Fruit fly (Drosophila melanogaster) whole organism, embryonic: Measurements from ENCODE around the gene ec.

Experiments used
- Adf1 ChIP-seq: fragments of 200-800 bp; sonication (Bioruptor generic); IDR thresholded peaks from 2 replicates; pipeline ENCODE4 v1.3.6; 2022; ENCODE audit warnings: missing biosample characterization, missing genetic modification characterization
- Atf6 ChIP-seq: fragments of 200-800 bp; sonication (Bioruptor generic); IDR thresholded peaks from 2 replicates; pipeline ENCODE4 v1.3.6; 2022; ENCODE audit warnings: missing biosample characterization, missing genetic modification characterization
- Awh ChIP-seq: fragments of 200-800 bp; sonication (Bioruptor generic); IDR thresholded peaks from 2 replicates; pipeline ENCODE4, ENCODE4 v1.3.6; 2022; ENCODE audit warnings: missing biosample characterization, missing genetic modification characterization
- CG10565 ChIP-seq: fragments of 200-800 bp; sonication (Bioruptor generic); optimal IDR thresholded peaks from 3 replicates; lab custom pipeline; 2016; ENCODE audit warnings: missing biosample characterization, mild to moderate bottlenecking, missing genetic modification characterization
- CG11504 ChIP-seq: fragments of 200-800 bp; sonication (Bioruptor generic); optimal IDR thresholded peaks from 3 replicates; lab custom pipeline; 2019; ENCODE audit warnings: missing biosample characterization, mild to moderate bottlenecking, missing genetic modification characterization, moderate library complexity
- CG12236 ChIP-seq: fragments of 200-800 bp; sonication (Bioruptor generic); optimal IDR thresholded peaks from 2 replicates; lab custom pipeline; 2016; ENCODE audit warnings: missing biosample characterization, missing genetic modification characterization
- CG12299 ChIP-seq: fragments of 200-800 bp; sonication (Bioruptor generic); optimal IDR thresholded peaks from 2 replicates; lab custom pipeline; 2018; ENCODE audit warnings: missing biosample characterization, mild to moderate bottlenecking, missing genetic modification characterization
- CG13894 ChIP-seq: fragments of 200-800 bp; sonication (Bioruptor generic); optimal IDR thresholded peaks from 3 replicates; lab custom pipeline; 2018; ENCODE audit warnings: missing biosample characterization, mild to moderate bottlenecking, missing genetic modification characterization, moderate library complexity
- CG17385 ChIP-seq: fragments of 200-800 bp; sonication (Bioruptor generic); optimal IDR thresholded peaks from 3 replicates; lab custom pipeline; 2018; ENCODE audit warnings: missing biosample characterization, mild to moderate bottlenecking, missing genetic modification characterization
- CG17568 ChIP-seq: fragments of 200-800 bp; sonication (Bioruptor generic); optimal IDR thresholded peaks from 2 replicates; lab custom pipeline; 2018; ENCODE audit warnings: missing biosample characterization, mild to moderate bottlenecking, missing genetic modification characterization, moderate library complexity
- CG1832 ChIP-seq: fragments of 200-800 bp; sonication (Bioruptor generic); optimal IDR thresholded peaks from 2 replicates; lab custom pipeline; 2017; ENCODE audit warnings: missing biosample characterization, mild to moderate bottlenecking, missing genetic modification characterization, inconsistent platforms
- CG18764 ChIP-seq: fragments of 200-800 bp; sonication (Bioruptor generic); optimal IDR thresholded peaks from 3 replicates; lab custom pipeline; 2016; ENCODE audit warnings: missing biosample characterization, missing genetic modification characterization
- CG3163 ChIP-seq: fragments of 200-800 bp; sonication (Bioruptor generic); optimal IDR thresholded peaks from 3 replicates; lab custom pipeline; 2016; ENCODE audit warnings: missing biosample characterization, missing genetic modification characterization
- CG3726 ChIP-seq: fragments of 200-800 bp; sonication (Bioruptor generic); IDR thresholded peaks from 3 replicates; pipeline ENCODE4, ENCODE4 v1.3.6; 2022; ENCODE audit warnings: missing biosample characterization, missing genetic modification characterization
- CG7745 ChIP-seq: fragments of 200-800 bp; sonication (Bioruptor generic); optimal IDR thresholded peaks from 2 replicates; lab custom pipeline; 2018; ENCODE audit warnings: missing biosample characterization, mild to moderate bottlenecking, missing genetic modification characterization, moderate library complexity
- CG7786 ChIP-seq: fragments of 200-800 bp; sonication (Bioruptor generic); optimal IDR thresholded peaks from 2 replicates; lab custom pipeline; 2016; ENCODE audit warnings: missing biosample characterization, missing genetic modification characterization
- CG8290 ChIP-seq, 3 experiments: fragments of 200-800 bp; sonication (Bioruptor generic); optimal IDR thresholded peaks; 2 replicates each; lab custom pipeline; 2016 to 2019; ENCODE audit warnings: missing biosample characterization in 3 of 3, missing genetic modification characterization in 3 of 3, mild to moderate bottlenecking in 2 of 3, moderate library complexity in 1 of 3
- CG9437 ChIP-seq: fragments of 200-800 bp; sonication (Bioruptor generic); optimal IDR thresholded peaks from 2 replicates; lab custom pipeline; 2018; ENCODE audit warnings: missing biosample characterization, mild to moderate bottlenecking, missing genetic modification characterization
- D19A ChIP-seq: fragments of 200-800 bp; optimal IDR thresholded peaks from 3 replicates; lab custom pipeline; 2019; ENCODE audit warnings: missing biosample characterization, mild to moderate bottlenecking, missing genetic modification characterization, moderate library complexity
- Deaf1 ChIP-seq: fragments of 200-800 bp; optimal IDR thresholded peaks from 3 replicates; lab custom pipeline; 2019; ENCODE audit warnings: missing biosample characterization, mild to moderate bottlenecking, missing genetic modification characterization, moderate library complexity
- Ets65A ChIP-seq: fragments of 200-800 bp; sonication (Bioruptor generic); peaks from one replicate; lab custom pipeline; 2016; ENCODE audit warnings: missing biosample characterization, missing genetic modification characterization
- Hmx ChIP-seq: fragments of 200-800 bp; sonication (Bioruptor generic); optimal IDR thresholded peaks from 2 replicates; lab custom pipeline; 2016; ENCODE audit warnings: missing biosample characterization, missing genetic modification characterization
- NC2β ChIP-seq: fragments of 200-800 bp; sonication (Bioruptor generic); optimal IDR thresholded peaks from 2 replicates; lab custom pipeline; 2016; ENCODE audit warnings: missing biosample characterization, missing genetic modification characterization
- Nf-YA ChIP-seq: fragments of 200-800 bp; sonication (Bioruptor generic); IDR thresholded peaks from 2 replicates; pipeline ENCODE4 v1.3.6; 2022; ENCODE audit warnings: missing biosample characterization, missing genetic modification characterization
- PHDP ChIP-seq: fragments of 200-800 bp; sonication (Bioruptor generic); optimal IDR thresholded peaks from 3 replicates; lab custom pipeline; 2018; ENCODE audit warnings: missing biosample characterization, mild to moderate bottlenecking, missing genetic modification characterization, moderate library complexity
- Ravus ChIP-seq: fragments of 200-800 bp; sonication (Bioruptor generic); IDR thresholded peaks from 2 replicates; pipeline ENCODE4 v1.3.6; 2022; ENCODE audit warnings: missing biosample characterization, missing genetic modification characterization
- Scr ChIP-seq: fragments of 200-800 bp; sonication (Bioruptor generic); IDR thresholded peaks from 2 replicates; pipeline ENCODE4 v1.3.6; 2022; ENCODE audit warnings: missing biosample characterization, missing genetic modification characterization; ENCODE audit not compliant: partially characterized antibody
- cad ChIP-seq: fragments of >200 bp; optimal IDR thresholded peaks from 2 replicates; lab custom pipeline; 2017; ENCODE audit warnings: missing biosample characterization, missing genetic modification characterization
- cg ChIP-seq: fragments of 200-800 bp; sonication (Bioruptor generic); optimal IDR thresholded peaks from 3 replicates; lab custom pipeline; 2019; ENCODE audit warnings: missing biosample characterization, mild to moderate bottlenecking, missing genetic modification characterization, moderate library complexity
- chinmo ChIP-seq: fragments of 200-800 bp; sonication (Bioruptor generic); IDR thresholded peaks from 4 replicates; pipeline ENCODE4 v1.3.6; 2022; ENCODE audit warnings: missing biosample characterization, missing genetic modification characterization; ENCODE audit not compliant: partially characterized antibody
- crol ChIP-seq: fragments of 200-800 bp; sonication (Bioruptor generic); IDR thresholded peaks from 2 replicates; pipeline ENCODE4 v1.3.6; 2022; ENCODE audit warnings: missing biosample characterization, missing genetic modification characterization
- cwo ChIP-seq: fragments of 200-800 bp; sonication (Bioruptor generic); optimal IDR thresholded peaks from 3 replicates; lab custom pipeline; 2017; ENCODE audit warnings: missing biosample characterization, missing genetic modification characterization, mild to moderate bottlenecking, moderate library complexity, missing genetic modification reagents
- dmrt11E ChIP-seq: fragments of 200-800 bp; sonication (Bioruptor generic); optimal IDR thresholded peaks from 3 replicates; lab custom pipeline; 2018; ENCODE audit warnings: missing biosample characterization, mild to moderate bottlenecking, missing genetic modification characterization, moderate library complexity
- gem ChIP-seq: fragments of 200-800 bp; sonication (Bioruptor generic); optimal IDR thresholded peaks from 2 replicates; lab custom pipeline; 2019; ENCODE audit warnings: missing biosample characterization, mild to moderate bottlenecking, missing genetic modification characterization, moderate library complexity
- her ChIP-seq: fragments of 200-800 bp; sonication (Bioruptor generic); optimal IDR thresholded peaks from 2 replicates; lab custom pipeline; 2016; ENCODE audit warnings: missing biosample characterization, missing genetic modification characterization
- hth ChIP-seq: fragments of >200 bp; optimal IDR thresholded peaks from 2 replicates; lab custom pipeline; 2017; ENCODE audit warnings: inconsistent platforms
- knrl ChIP-seq: fragments of 200-800 bp; sonication (Bioruptor generic); IDR thresholded peaks from 3 replicates; pipeline ENCODE4 v1.3.6; 2022; ENCODE audit warnings: missing biosample characterization, missing genetic modification characterization; ENCODE audit not compliant: partially characterized antibody
- lab ChIP-seq: fragments of 200-800 bp; sonication (Bioruptor generic); optimal IDR thresholded peaks from 3 replicates; lab custom pipeline; 2017; ENCODE audit warnings: missing biosample characterization, missing genetic modification characterization, mild to moderate bottlenecking, moderate library complexity, missing genetic modification reagents
- nerfin-1 ChIP-seq: fragments of 200-800 bp; sonication (Bioruptor generic); optimal IDR thresholded peaks from 3 replicates; lab custom pipeline; 2019; ENCODE audit warnings: missing biosample characterization, mild to moderate bottlenecking, missing genetic modification characterization, moderate library complexity
- pfk ChIP-seq: fragments of 200-800 bp; sonication (Bioruptor generic); optimal IDR thresholded peaks from 2 replicates; lab custom pipeline; 2018; ENCODE audit warnings: missing biosample characterization, mild to moderate bottlenecking, missing genetic modification characterization, moderate library complexity
- pros ChIP-seq: fragments of 200-800 bp; sonication (Bioruptor generic); optimal IDR thresholded peaks from 3 replicates; lab custom pipeline; 2019; ENCODE audit warnings: missing biosample characterization, mild to moderate bottlenecking, missing genetic modification characterization, moderate library complexity
- ranshi ChIP-seq: fragments of 200-800 bp; sonication (Bioruptor generic); IDR thresholded peaks from 2 replicates; pipeline ENCODE4 v1.3.6; 2022; ENCODE audit warnings: missing biosample characterization, missing genetic modification characterization
- repo ChIP-seq: fragments of 200-800 bp; sonication (Bioruptor generic); optimal IDR thresholded peaks from 2 replicates; lab custom pipeline; 2016; ENCODE audit warnings: missing biosample characterization, missing genetic modification characterization
- row ChIP-seq: fragments of 200-800 bp; sonication (Bioruptor generic); IDR thresholded peaks from 3 replicates; pipeline ENCODE4 v1.3.6; 2022; ENCODE audit warnings: missing biosample characterization, missing genetic modification characterization
- sd ChIP-seq: fragments of 200-800 bp; sonication (Bioruptor generic); optimal IDR thresholded peaks from 3 replicates; lab custom pipeline; 2018; ENCODE audit warnings: missing biosample characterization, mild to moderate bottlenecking, missing genetic modification characterization, moderate library complexity
- seq ChIP-seq: fragments of 200-800 bp; sonication (Bioruptor generic); IDR thresholded peaks from 2 replicates; pipeline ENCODE4 v1.3.6; 2022; ENCODE audit warnings: missing biosample characterization, missing genetic modification characterization
- sqz ChIP-seq: fragments of 200-800 bp; sonication (Bioruptor generic); optimal IDR thresholded peaks from 3 replicates; lab custom pipeline; 2018; ENCODE audit warnings: missing biosample characterization, mild to moderate bottlenecking, missing genetic modification characterization
- yki ChIP-seq: fragments of >200 bp; optimal IDR thresholded peaks from 3 replicates; lab custom pipeline; 2018

ec gene

dm6 chrX:3775822-3776668 is 35.5 kb upstream of the ec start (continued):
- TF ChIP-seq NC2β (GFP tag; lab: Kevin White, UChicago) (no peak), CG10565 (GFP tag; lab: Kevin White, UChicago) (no peak), CG9437 (GFP tag; lab: Kevin White, UChicago) (no peak), pros (GFP tag; lab: Kevin White, UChicago) (peak; percentile 81), ranshi (GFP tag; lab: Robert Waterston, UW) (no peak), Scr (GFP tag; lab: Robert Waterston, UW) (0 out of 2 replicates have a peak, but pooled peaks have one; percentile 22), CG11504 (no peak), cwo (GFP tag; lab: Kevin White, UChicago) (peak; percentile 2), CG18764 (GFP tag; lab: Kevin White, UChicago) (no peak), Deaf1 (tag; lab: Kevin White, UChicago) (peak; percentile 84), Hmx (no peak), gem (tag; lab: Kevin White, UChicago) (peak; percentile 20), CG3163 (GFP tag; lab: Kevin White, UChicago) (peak; percentile 64), CG17568 (peak; percentile 27), cg (peak; percentile 87), chinmo (GFP tag; lab: Robert Waterston, UW) (peak; percentile 91), CG13894 (tag; lab: Kevin White, UChicago) (peak; percentile 35), seq (GFP tag; lab: Robert Waterston, UW) (peak; percentile 38; the same call in 1 of the 2 replicates), lab (GFP tag; lab: Kevin White, UChicago) (peak; percentile 18), Ets65A (no peak), sqz (peak; percentile 95), CG12299 (peak; percentile 24), CG12236 (no peak), knrl (GFP tag; lab: Robert Waterston, UW) (no peak), CG17385 (GFP tag; lab: Kevin White, UChicago) (peak; percentile 55), cad (GFP tag; lab: Kevin White, UChicago) (no peak), Adf1 (peak; percentile 85), Atf6 (GFP tag; lab: Robert Waterston, UW) (no peak), CG1832 (GFP tag; lab: Kevin White, UChicago) (peak; percentile 82), PHDP (tag; lab: Kevin White, UChicago) (peak; percentile 7), CG7786 (GFP tag; lab: Kevin White, UChicago) (no peak), hth (no peak), Awh (0 out of 2 replicates have a peak, but pooled peaks have one; percentile 10), dmrt11E (tag; lab: Kevin White, UChicago) (no peak), CG7745 (no peak), D19A (tag; lab: Kevin White, UChicago) (no peak), repo (no peak), Nf-YA (no peak), CG8290 (GFP tag; optimal IDR thresholded peaks at IDR 0.05; lab: Kevin White, UChicago) (no peak), CG8290 (tag; optimal IDR thresholded peaks at IDR 0.05; lab: Kevin White, UChicago) (peak in 1 of 2 experiments; percentile 10), her (GFP tag; lab: Kevin White, UChicago) (no peak), yki (lab: Kevin White, UChicago) (peak; percentile 42), row (GFP tag; lab: Robert Waterston, UW) (peak; percentile 6; the same call in 1 of the 3 replicates), nerfin-1 (tag; lab: Kevin White, UChicago) (peak; percentile 24), crol (GFP tag; lab: Robert Waterston, UW) (0 out of 2 replicates have a peak, but pooled peaks have one; percentile 18), sd (peak; percentile 20), CG3726 (GFP tag; lab: Robert Waterston, UW) (no peak), pfk (GFP tag; lab: Kevin White, UChicago) (no peak), Ravus (no peak)
